Fruit fly (Drosophila melanogaster): ENCODE measurements around the gene CG44476.

DNA sequence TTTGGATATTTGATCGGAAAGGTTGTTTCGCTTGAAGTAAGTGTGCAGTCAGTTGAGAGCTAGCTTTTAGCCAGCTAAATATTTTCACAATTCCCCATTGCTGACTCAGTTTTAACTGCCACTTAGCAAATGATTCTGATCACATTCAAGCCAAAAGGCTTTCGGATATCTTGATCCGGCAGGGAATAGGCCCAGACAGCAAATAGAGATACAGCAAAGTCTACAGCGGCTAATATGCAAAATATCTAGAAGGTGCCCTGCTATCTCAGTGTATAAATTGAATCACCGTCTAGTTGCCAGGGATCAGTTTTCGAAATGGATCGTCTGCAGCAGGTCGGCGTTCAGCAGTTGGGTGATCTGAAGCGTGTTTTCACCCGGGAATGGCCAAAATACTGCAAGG lies 41.6 kb upstream of the CG44476 start, which contains the start of gene CG15155:
- TF ChIP-seq EcR (GFP tag; optimal IDR thresholded peaks at IDR 0.05) (no peak), pan (optimal IDR thresholded peaks at IDR 0.05) (no peak)

Measured in whole organism.